Worm (Caenorhabditis elegans) whole organism, early embryonic: Measurements from ENCODE around the gene W06G6.17.

Source experiments
- B0310.2 ChIP-seq: sonication (generic microtip); optimal IDR thresholded peaks from 2 replicates; lab custom pipeline; 2016; ENCODE audit warnings: mild to moderate bottlenecking, missing genetic modification characterization, missing compliant biosample characterization
- F13C5.2 ChIP-seq: sonication (generic microtip); optimal IDR thresholded peaks from 2 replicates; lab custom pipeline; 2017; ENCODE audit warnings: mild to moderate bottlenecking, missing genetic modification characterization, inconsistent platforms, missing compliant biosample characterization
- aly-1 ChIP-seq: sonication (generic microtip); optimal IDR thresholded peaks from 2 replicates; lab custom pipeline; 2016; ENCODE audit warnings: missing genetic modification characterization, missing compliant biosample characterization
- ama-1 ChIP-seq: fragments of 150-350 bp; optimal IDR thresholded peaks from 2 replicates; lab custom pipeline; 2014
- ceh-13 ChIP-seq: fragments of 200-800 bp; sonication (Bioruptor generic); optimal IDR thresholded peaks from 2 replicates; lab custom pipeline; 2018; ENCODE audit warnings: mild to moderate bottlenecking, missing genetic modification characterization, missing compliant biosample characterization
- ceh-36 ChIP-seq: sonication (generic microtip); optimal IDR thresholded peaks from 2 replicates; lab custom pipeline; 2016; ENCODE audit warnings: missing genetic modification characterization, inconsistent platforms, missing compliant biosample characterization
- ets-7 ChIP-seq: sonication (generic microtip); optimal IDR thresholded peaks from 2 replicates; lab custom pipeline; 2016; ENCODE audit warnings: missing genotype, missing genetic modification characterization, missing compliant biosample characterization
- flt-1 ChIP-seq: fragments of 200-800 bp; sonication (Bioruptor generic); IDR thresholded peaks from 2 replicates; pipeline ENCODE4 v1.3.6; 2022; ENCODE audit warnings: missing genetic modification characterization, missing compliant biosample characterization
- hmbx-1 ChIP-seq: sonication (generic microtip); optimal IDR thresholded peaks from 2 replicates; lab custom pipeline; 2016; ENCODE audit warnings: mild to moderate bottlenecking, missing genetic modification characterization, missing compliant biosample characterization
- hmg-4 ChIP-seq: fragments of 200-800 bp; sonication (Bioruptor generic); optimal IDR thresholded peaks from 2 replicates; lab custom pipeline; 2018; ENCODE audit warnings: mild to moderate bottlenecking, missing genetic modification characterization, missing compliant biosample characterization
- hnd-1 ChIP-seq: sonication (generic microtip); optimal IDR thresholded peaks from 2 replicates; lab custom pipeline; 2016; ENCODE audit warnings: missing genetic modification characterization, missing compliant biosample characterization
- pes-1 ChIP-seq: fragments of 200-800 bp; sonication (Bioruptor generic); IDR thresholded peaks from 2 replicates; pipeline ENCODE4 v1.3.6; 2022; ENCODE audit warnings: missing genetic modification reagents, missing genetic modification characterization, missing compliant biosample characterization
- scrt-1 ChIP-seq: fragments of 200-800 bp; sonication (Bioruptor generic); IDR thresholded peaks from 2 replicates; pipeline ENCODE4 v1.3.6; 2022; ENCODE audit warnings: missing genetic modification characterization, missing compliant biosample characterization
- sea-1 ChIP-seq: fragments of 200-800 bp; sonication (Bioruptor generic); conservative IDR thresholded peaks from 2 replicates; pipeline ENCODE4 v1.3.6; 2022; ENCODE audit warnings: missing genetic modification characterization, missing compliant biosample characterization
- tbx-11 ChIP-seq: fragments of 200-800 bp; sonication (Bioruptor generic); IDR thresholded peaks from 2 replicates; pipeline ENCODE4 v1.3.6; 2022; ENCODE audit warnings: missing genetic modification characterization, missing compliant biosample characterization
- tbx-37 ChIP-seq: fragments of 200-800 bp; sonication (Bioruptor generic); conservative IDR thresholded peaks from 2 replicates; pipeline ENCODE4 v1.3.6; 2022; ENCODE audit warnings: missing genetic modification reagents, missing genetic modification characterization, missing compliant biosample characterization
- tra-4 ChIP-seq: sonication (generic microtip); optimal IDR thresholded peaks from 2 replicates; lab custom pipeline; 2017; ENCODE audit warnings: missing genetic modification characterization, missing compliant biosample characterization

The W06G6.17 gene

ce11 chrV:16604301-16604700 is 40.8 kb downstream of the W06G6.17 start:
- TF ChIP-seq scrt-1 (GFP tag; lab: Robert Waterston, UW) (no peak), tra-4 (no peak), hnd-1 (tag; lab: Kevin White, UChicago) (no peak), pes-1 (GFP tag; lab: Robert Waterston, UW) (no peak), aly-1 (tag; lab: Kevin White, UChicago) (no peak), ceh-13 (GFP tag; lab: Kevin White, UChicago) (no peak), tbx-37 (no peak), flt-1 (no peak), hmbx-1 (tag; lab: Kevin White, UChicago) (no peak), tbx-11 (GFP tag; lab: Robert Waterston, UW) (no peak), sea-1 (GFP tag; lab: Robert Waterston, UW) (no peak), ama-1 (lab: Kevin White, UChicago) (no peak)

DNA sequence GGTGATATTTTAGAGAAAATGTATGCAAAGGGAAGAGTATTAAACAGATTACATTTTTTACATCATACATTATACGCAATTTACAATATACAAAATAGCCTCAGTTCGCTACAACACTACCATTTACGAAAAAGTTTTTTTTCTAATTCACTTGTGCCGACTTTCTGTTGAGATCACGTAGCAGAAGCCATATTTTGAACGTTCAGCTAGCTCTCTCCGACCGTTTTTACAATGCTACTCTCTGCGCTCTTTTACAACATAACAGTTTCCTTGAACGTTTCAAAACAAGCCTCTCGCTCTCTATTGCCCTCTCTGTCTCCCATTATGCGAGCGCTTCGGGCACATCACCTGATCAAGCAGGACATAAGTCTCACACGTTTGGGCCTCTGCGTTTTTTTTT is 41.9 kb downstream of the W06G6.17 start, which contains the start of gene T03E6.8:
TSS of gene T03E6.8 (minus strand) at position 101 of the 400 bp plus-strand sequence.
- no peak for TF ChIP-seq ceh-36 (tag; lab: Kevin White, UChicago)
- TF ChIP-seq hnd-1 (tag; lab: Kevin White, UChicago) = no peak
- TF ChIP-seq ets-7 = no peak
- no peak for TF ChIP-seq sea-1 (GFP tag; lab: Robert Waterston, UW)
- TF ChIP-seq hmg-4 (GFP tag; lab: Kevin White, UChicago) = no peak
- no peak for TF ChIP-seq aly-1 (tag; lab: Kevin White, UChicago)

DNA sequence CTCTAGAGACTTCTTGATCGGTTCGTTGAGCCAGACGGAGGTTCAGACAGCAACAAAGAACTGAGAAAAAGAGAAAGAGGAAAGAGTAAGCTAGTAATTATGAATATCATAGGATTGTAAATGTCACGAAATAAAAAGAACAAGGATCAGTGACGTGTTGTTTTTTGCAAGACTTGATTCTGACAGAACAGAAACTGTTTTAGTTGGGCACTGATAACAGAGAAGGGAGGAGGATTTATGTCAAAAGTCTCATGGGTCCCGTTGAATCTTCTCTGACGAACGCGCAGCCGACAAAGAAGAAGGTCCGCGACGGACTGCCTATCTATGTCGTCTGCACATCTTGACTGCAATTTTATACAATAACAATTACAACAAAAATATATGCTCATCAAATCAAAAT is 44.4 kb downstream of the W06G6.17 start, which contains the start of gene T03E6.9:
TSS of gene T03E6.9 (minus strand) at position 101 of the 400 bp plus-strand sequence.
- TF ChIP-seq ama-1 (lab: Kevin White, UChicago) (no peak), hnd-1 (tag; lab: Kevin White, UChicago) (no peak), hmbx-1 (tag; lab: Kevin White, UChicago) (no peak), ets-7 (no peak), hmg-4 (GFP tag; lab: Kevin White, UChicago) (no peak), aly-1 (tag; lab: Kevin White, UChicago) (no peak), tbx-37 (no peak), sea-1 (GFP tag; lab: Robert Waterston, UW) (no peak), tbx-11 (GFP tag; lab: Robert Waterston, UW) (no peak), ceh-13 (GFP tag; lab: Kevin White, UChicago) (no peak), pes-1 (GFP tag; lab: Robert Waterston, UW) (no peak), flt-1 (no peak), ceh-36 (tag; lab: Kevin White, UChicago) (no peak), tra-4 (no peak), F13C5.2 (tag; lab: Kevin White, UChicago) (no peak), B0310.2 (no peak), scrt-1 (GFP tag; lab: Robert Waterston, UW) (no peak)

DNA sequence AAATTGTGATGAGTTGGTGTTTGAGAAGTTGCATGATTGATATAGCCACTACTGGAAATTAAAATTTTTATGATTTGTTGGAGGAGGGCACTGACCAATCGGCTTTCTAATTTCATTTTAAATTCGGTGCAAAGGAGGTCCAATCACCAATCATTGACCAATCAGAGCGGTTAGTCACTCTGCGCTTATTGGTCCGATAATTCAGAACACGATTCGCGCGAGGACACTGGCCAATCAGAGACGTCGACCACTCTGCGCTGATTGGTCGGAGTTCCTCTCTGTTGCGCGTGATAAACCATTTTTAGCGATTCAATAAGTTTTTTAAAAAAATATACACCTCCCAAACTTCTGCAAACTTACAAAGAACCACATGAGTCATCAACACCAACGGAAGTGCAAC is 45.2 kb downstream of the W06G6.17 start:
- TF ChIP-seq scrt-1 (GFP tag; lab: Robert Waterston, UW) (no peak), ets-7 (no peak), tbx-37 (no peak), aly-1 (tag; lab: Kevin White, UChicago) (no peak)

DNA sequence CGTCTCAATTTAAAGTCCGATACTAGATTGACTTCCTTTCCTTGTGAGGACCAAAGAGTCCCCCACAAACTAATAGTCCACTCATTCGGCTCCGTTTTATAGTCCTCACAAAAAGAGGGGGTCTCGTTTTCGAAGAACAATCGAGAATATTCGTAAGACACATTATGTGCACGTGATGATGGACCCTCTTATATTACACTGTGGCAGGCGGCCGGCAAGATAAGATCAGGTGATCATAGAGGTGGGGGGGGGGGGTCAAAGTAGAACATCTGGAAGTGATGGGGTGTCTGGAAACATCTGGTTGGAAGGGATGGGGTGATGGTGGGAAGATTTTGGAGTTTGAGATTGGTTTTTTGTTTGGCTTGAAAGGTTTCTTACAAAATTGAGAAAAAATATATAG is 46.6 kb downstream of the W06G6.17 start:
- TF ChIP-seq pes-1 (GFP tag; lab: Robert Waterston, UW) (no peak), hmg-4 (GFP tag; lab: Kevin White, UChicago) (no peak), B0310.2 (no peak), aly-1 (tag; lab: Kevin White, UChicago) (no peak), tbx-11 (GFP tag; lab: Robert Waterston, UW) (no peak), ets-7 (no peak), ceh-13 (GFP tag; lab: Kevin White, UChicago) (no peak), tbx-37 (no peak), scrt-1 (GFP tag; lab: Robert Waterston, UW) (no peak), ama-1 (lab: Kevin White, UChicago) (no peak), F13C5.2 (tag; lab: Kevin White, UChicago) (no peak)

- TF ChIP-seq hmbx-1 (tag; lab: Kevin White, UChicago) (no peak), B0310.2 (no peak), F13C5.2 (tag; lab: Kevin White, UChicago) (no peak), tbx-37 (no peak), tbx-11 (GFP tag; lab: Robert Waterston, UW) (no peak), sea-1 (GFP tag; lab: Robert Waterston, UW) (no peak), ceh-13 (GFP tag; lab: Kevin White, UChicago) (no peak), tra-4 (no peak), pes-1 (GFP tag; lab: Robert Waterston, UW) (no peak), hnd-1 (tag; lab: Kevin White, UChicago) (no peak), ets-7 (no peak), aly-1 (tag; lab: Kevin White, UChicago) (no peak)
These were observed 48.9 kb downstream of the W06G6.17 start for ce11 chrV:16596102-16596501.

DNA sequence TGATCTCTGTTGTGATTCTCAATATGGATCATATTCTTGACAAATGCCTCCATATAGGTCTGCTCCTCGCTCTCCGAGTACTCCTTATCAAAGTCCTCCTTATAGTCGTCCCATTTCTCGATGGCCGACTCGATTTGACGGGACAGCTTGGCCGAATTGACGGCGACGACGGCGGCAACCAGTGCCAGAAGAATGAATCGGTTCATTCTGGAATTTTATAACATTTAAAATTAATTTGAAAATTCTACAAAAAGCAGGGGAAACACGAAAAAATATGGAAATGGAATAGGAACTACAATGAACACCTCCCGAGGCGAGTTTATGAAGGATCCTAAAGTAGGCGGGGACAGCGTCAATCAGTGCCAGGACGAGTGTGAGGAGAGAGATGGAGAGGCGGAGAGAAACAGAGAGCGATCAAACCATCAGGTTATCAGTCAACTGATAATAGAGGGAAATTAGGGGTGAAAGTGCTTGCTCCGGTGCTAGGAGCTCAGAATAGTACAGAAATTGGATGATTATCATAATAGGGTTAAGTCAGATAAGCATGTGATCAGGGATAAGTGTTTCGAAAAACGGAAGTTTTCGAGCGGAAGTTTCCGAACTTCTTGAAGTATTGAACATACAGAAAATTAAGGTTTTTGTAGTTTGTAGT is 49.8 kb downstream of the W06G6.17 start, which contains the start of gene cpl-1:
TSS of gene cpl-1 (minus strand) at position 207 of the 652 bp plus-strand sequence.
- TF ChIP-seq hmg-4 (GFP tag; lab: Kevin White, UChicago) (no peak), hnd-1 (tag; lab: Kevin White, UChicago) (no peak), ceh-36 (tag; lab: Kevin White, UChicago) (no peak), F13C5.2 (tag; lab: Kevin White, UChicago) (no peak), flt-1 (no peak), B0310.2 (no peak), tbx-37 (no peak), ama-1 (lab: Kevin White, UChicago) (no peak), pes-1 (GFP tag; lab: Robert Waterston, UW) (no peak), tbx-11 (GFP tag; lab: Robert Waterston, UW) (no peak), ets-7 (no peak), sea-1 (GFP tag; lab: Robert Waterston, UW) (no peak), scrt-1 (GFP tag; lab: Robert Waterston, UW) (no peak), hmbx-1 (tag; lab: Kevin White, UChicago) (no peak), aly-1 (tag; lab: Kevin White, UChicago) (no peak), tra-4 (no peak), ceh-13 (GFP tag; lab: Kevin White, UChicago) (no peak)
